Fruit fly (Drosophila melanogaster): ENCODE results near the gene Obp73a.

DNA sequence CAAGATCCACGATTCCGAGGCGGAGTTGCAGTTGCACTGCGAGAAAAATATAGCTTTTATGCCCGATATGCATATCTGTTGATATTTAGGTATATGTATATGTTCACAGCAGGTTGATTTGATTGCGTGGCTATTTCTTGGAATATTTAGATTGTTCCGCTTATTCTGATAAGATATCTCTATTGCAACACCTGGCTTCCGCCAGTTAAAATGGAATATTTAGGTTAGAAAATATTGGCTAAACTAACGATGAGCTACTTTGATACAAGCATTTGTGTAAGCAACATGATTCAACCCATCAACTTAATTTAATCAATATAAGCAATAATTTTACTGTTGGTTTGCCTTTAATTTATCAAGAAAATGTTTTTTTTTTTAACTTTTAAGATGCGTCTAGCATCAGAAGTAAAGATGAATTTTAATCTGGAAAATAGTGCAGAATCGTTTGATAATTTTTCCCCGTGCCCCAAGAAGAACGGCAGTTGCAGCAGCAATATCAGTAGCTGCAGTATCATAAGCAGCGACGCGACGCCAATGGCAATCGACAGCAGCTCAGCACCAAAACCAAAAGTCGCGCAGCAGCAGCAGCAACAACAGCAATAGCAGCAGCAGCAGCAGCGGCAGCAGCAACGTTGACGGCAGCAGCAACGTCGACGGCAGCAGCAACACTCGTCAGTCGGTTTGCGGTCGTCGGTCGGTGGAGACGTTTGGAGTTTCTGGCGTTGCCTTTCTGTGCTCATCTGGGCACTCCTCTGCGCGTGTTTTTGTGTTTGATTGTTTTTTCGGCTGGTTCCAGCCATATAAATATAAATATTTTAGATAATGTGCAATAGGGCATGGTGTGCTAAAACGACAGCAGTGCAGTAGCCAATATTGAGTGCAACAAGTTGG, 31.7 kb downstream of the Obp73a start:
- no peak for TF ChIP-seq CG8478 (optimal IDR thresholded peaks at IDR 0.05)
- TF ChIP-seq Dll (optimal IDR thresholded peaks at IDR 0.05): no peak
- TF ChIP-seq pan (optimal IDR thresholded peaks at IDR 0.05): no peak
- no peak for TF ChIP-seq psq (optimal IDR thresholded peaks at IDR 0.05)
- no peak for TF ChIP-seq usp (GFP tag; optimal IDR thresholded peaks at IDR 0.05)

Data from whole organism.